Fruit fly (Drosophila melanogaster) whole organism, embryonic: ENCODE results near the gene ATPsynD.

Source experiments
- Adf1 ChIP-seq: fragments of 200-800 bp; sonication (Bioruptor generic); IDR thresholded peaks from 2 replicates; pipeline ENCODE4 v1.3.6; 2022; ENCODE audit warnings: missing biosample characterization, missing genetic modification characterization
- Bdp1 ChIP-seq: fragments of 200-800 bp; sonication (Bioruptor generic); optimal IDR thresholded peaks from 3 replicates; lab custom pipeline; 2016; ENCODE audit warnings: missing biosample characterization, missing genetic modification characterization
- CG11093 ChIP-seq: fragments of 200-800 bp; sonication (Bioruptor generic); IDR thresholded peaks from 3 replicates; pipeline ENCODE4 v1.3.6; 2022; ENCODE audit warnings: missing biosample characterization, missing genetic modification characterization
- CG11560 ChIP-seq: fragments of 200-800 bp; sonication (Bioruptor generic); IDR thresholded peaks from 3 replicates; pipeline ENCODE4 v1.3.6; 2022; ENCODE audit warnings: missing biosample characterization, missing genetic modification characterization
- CG12071 ChIP-seq: fragments of 200-800 bp; sonication (Bioruptor generic); optimal IDR thresholded peaks from 3 replicates; lab custom pipeline; 2018; ENCODE audit warnings: missing biosample characterization, mild to moderate bottlenecking, missing genetic modification characterization
- CG12236 ChIP-seq: fragments of 200-800 bp; sonication (Bioruptor generic); optimal IDR thresholded peaks from 2 replicates; lab custom pipeline; 2016; ENCODE audit warnings: missing biosample characterization, missing genetic modification characterization
- CG12659 ChIP-seq: fragments of 200-800 bp; sonication (Bioruptor generic); optimal IDR thresholded peaks from 3 replicates; lab custom pipeline; 2017; ENCODE audit warnings: mild to moderate bottlenecking, missing biosample characterization, missing genetic modification reagents, missing genetic modification characterization
- CG13624 ChIP-seq: fragments of 200-800 bp; sonication (Bioruptor generic); optimal IDR thresholded peaks from 2 replicates; lab custom pipeline; 2016; ENCODE audit warnings: missing biosample characterization, missing genetic modification characterization
- CG15269 ChIP-seq: fragments of 200-800 bp; sonication (Bioruptor generic); optimal IDR thresholded peaks from 2 replicates; lab custom pipeline; 2018; ENCODE audit warnings: missing biosample characterization, mild to moderate bottlenecking, missing genetic modification characterization, moderate library complexity
- CG16813 ChIP-seq: fragments of 200-800 bp; sonication (Bioruptor generic); IDR thresholded peaks from 3 replicates; pipeline ENCODE4 v1.3.6; 2022; ENCODE audit warnings: missing biosample characterization, missing genetic modification characterization; ENCODE audit not compliant: partially characterized antibody
- CG17328 ChIP-seq: fragments of 200-800 bp; sonication (Bioruptor generic); IDR thresholded peaks from 2 replicates; pipeline ENCODE4 v1.3.6; 2022; ENCODE audit warnings: missing biosample characterization, missing genetic modification characterization
- CG17385 ChIP-seq: fragments of 200-800 bp; sonication (Bioruptor generic); optimal IDR thresholded peaks from 3 replicates; lab custom pipeline; 2018; ENCODE audit warnings: missing biosample characterization, mild to moderate bottlenecking, missing genetic modification characterization
- CG3163 ChIP-seq: fragments of 200-800 bp; sonication (Bioruptor generic); optimal IDR thresholded peaks from 3 replicates; lab custom pipeline; 2016; ENCODE audit warnings: missing biosample characterization, missing genetic modification characterization
- CG32532 ChIP-seq: fragments of 200-800 bp; sonication (Bioruptor generic); IDR thresholded peaks from 2 replicates; pipeline ENCODE4 v1.3.6; 2022; ENCODE audit warnings: missing biosample characterization, missing genetic modification characterization
- CG3847 ChIP-seq: fragments of 200-800 bp; sonication (Bioruptor generic); IDR thresholded peaks from 2 replicates; pipeline ENCODE4 v1.3.6; 2022; ENCODE audit warnings: missing biosample characterization, missing genetic modification characterization
- CG4730 ChIP-seq: fragments of 200-800 bp; sonication (Bioruptor generic); IDR thresholded peaks from 2 replicates; pipeline ENCODE4 v1.3.6; 2022; ENCODE audit warnings: missing biosample characterization, missing genetic modification characterization
- CG6175 ChIP-seq: fragments of 200-800 bp; sonication (Bioruptor generic); IDR thresholded peaks from 3 replicates; pipeline ENCODE4 v1.3.6; 2022; ENCODE audit warnings: missing biosample characterization, missing genetic modification characterization
- CG7928 ChIP-seq: fragments of 200-800 bp; sonication (Bioruptor generic); optimal IDR thresholded peaks from 2 replicates; lab custom pipeline; 2017; ENCODE audit warnings: missing biosample characterization, mild to moderate bottlenecking, missing genetic modification characterization
- CG8359 ChIP-seq: fragments of 200-800 bp; sonication (Bioruptor generic); optimal IDR thresholded peaks from 2 replicates; lab custom pipeline; 2017; ENCODE audit warnings: missing biosample characterization, mild to moderate bottlenecking, missing genetic modification characterization, borderline replicate concordance
- CG9817 ChIP-seq: fragments of 200-800 bp; sonication (Bioruptor generic); optimal IDR thresholded peaks from 2 replicates; lab custom pipeline; 2018; ENCODE audit warnings: missing biosample characterization, mild to moderate bottlenecking, missing genetic modification characterization, moderate library complexity
- CoRest ChIP-seq: fragments of 200-800 bp; sonication (Bioruptor generic); optimal IDR thresholded peaks from 3 replicates; lab custom pipeline; 2018; ENCODE audit warnings: missing biosample characterization, mild to moderate bottlenecking, missing genetic modification characterization, moderate library complexity
- E2f1 ChIP-seq: fragments of 200-800 bp; sonication (Bioruptor generic); IDR thresholded peaks from 2 replicates; pipeline ENCODE4 v1.3.6; 2022; ENCODE audit warnings: missing biosample characterization, missing genetic modification characterization
- Fer1 ChIP-seq: fragments of 200-800 bp; sonication (Bioruptor generic); optimal IDR thresholded peaks from 2 replicates; lab custom pipeline; 2017; ENCODE audit warnings: missing biosample characterization, mild to moderate bottlenecking, missing genetic modification characterization
- HLH4C ChIP-seq: fragments of 200-800 bp; sonication (Bioruptor generic); IDR thresholded peaks from 3 replicates; pipeline ENCODE4 v1.3.6; 2022; ENCODE audit warnings: missing biosample characterization, missing genetic modification characterization; ENCODE audit not compliant: partially characterized antibody
- Hsf ChIP-seq: fragments of 200-800 bp; sonication (Bioruptor generic); optimal IDR thresholded peaks from 3 replicates; lab custom pipeline; 2016; ENCODE audit warnings: missing biosample characterization, missing genetic modification characterization
- Six4 ChIP-seq: fragments of 200-800 bp; sonication (Bioruptor generic); optimal IDR thresholded peaks from 2 replicates; lab custom pipeline; 2016; ENCODE audit warnings: missing biosample characterization, missing genetic modification characterization
- TFAM ChIP-seq: fragments of 200-800 bp; sonication (Bioruptor generic); optimal IDR thresholded peaks from 2 replicates; lab custom pipeline; 2017; ENCODE audit warnings: missing biosample characterization, missing genetic modification characterization, inconsistent platforms
- Taf1 ChIP-seq: fragments of 200-800 bp; sonication (Bioruptor generic); IDR thresholded peaks from 2 replicates; pipeline ENCODE4 v1.3.6; 2022; ENCODE audit warnings: missing biosample characterization, missing genetic modification characterization
- abd-A ChIP-seq: fragments of 200-800 bp; sonication (Bioruptor generic); optimal IDR thresholded peaks from 3 replicates; lab custom pipeline; 2019; ENCODE audit warnings: missing biosample characterization, mild to moderate bottlenecking, missing genetic modification characterization, moderate library complexity
- bowl ChIP-seq: fragments of 200-800 bp; sonication (Bioruptor generic); IDR thresholded peaks from 2 replicates; pipeline ENCODE4 v1.3.6; 2022; ENCODE audit warnings: missing biosample characterization, missing genetic modification characterization
- chinmo ChIP-seq: fragments of 200-800 bp; sonication (Bioruptor generic); IDR thresholded peaks from 4 replicates; pipeline ENCODE4 v1.3.6; 2022; ENCODE audit warnings: missing biosample characterization, missing genetic modification characterization; ENCODE audit not compliant: partially characterized antibody
- crol ChIP-seq: fragments of 200-800 bp; sonication (Bioruptor generic); IDR thresholded peaks from 2 replicates; pipeline ENCODE4 v1.3.6; 2022; ENCODE audit warnings: missing biosample characterization, missing genetic modification characterization
- en ChIP-seq: fragments of 200-800 bp; sonication (Bioruptor generic); optimal IDR thresholded peaks from 2 replicates; lab custom pipeline; 2016; ENCODE audit warnings: missing biosample characterization, missing genetic modification characterization
- gfzf ChIP-seq: fragments of 200-800 bp; sonication (Bioruptor generic); optimal IDR thresholded peaks from 2 replicates; lab custom pipeline; 2016; ENCODE audit warnings: missing biosample characterization, mild to moderate bottlenecking, missing genetic modification characterization, moderate library complexity
- gsb ChIP-seq: fragments of 200-800 bp; sonication (Bioruptor generic); IDR thresholded peaks from 2 replicates; pipeline ENCODE4 v1.3.6; 2022; ENCODE audit warnings: missing biosample characterization, missing genetic modification characterization
- ham ChIP-seq: fragments of 200-800 bp; sonication (Bioruptor generic); IDR thresholded peaks from 2 replicates; pipeline ENCODE4 v1.3.6; 2022; ENCODE audit warnings: missing biosample characterization, missing genetic modification characterization
- insv ChIP-seq, 2 experiments: fragments of 200-800 bp; sonication (Bioruptor generic); optimal IDR thresholded peaks; 3 replicates each; lab custom pipeline; 2016 to 2018; ENCODE audit warnings: missing biosample characterization in 2 of 2, missing genetic modification characterization in 2 of 2
- klu ChIP-seq: fragments of 200-800 bp; sonication (Bioruptor generic); IDR thresholded peaks from 2 replicates; pipeline ENCODE4 v1.3.6; 2022; ENCODE audit warnings: missing biosample characterization, missing genetic modification characterization
- lab ChIP-seq: fragments of 200-800 bp; sonication (Bioruptor generic); optimal IDR thresholded peaks from 3 replicates; lab custom pipeline; 2017; ENCODE audit warnings: missing biosample characterization, missing genetic modification characterization, mild to moderate bottlenecking, moderate library complexity, missing genetic modification reagents
- lola ChIP-seq, 3 experiments: fragments of >200 bp in 2 of 3; fragments of 200-800 bp in 1 of 3; sonication (Bioruptor generic) in 1 of 3; optimal IDR thresholded peaks; 2 replicates each; lab custom pipeline; 2017 to 2019; ENCODE audit warnings: missing biosample characterization in 3 of 3, missing genetic modification characterization in 3 of 3, mild to moderate bottlenecking in 1 of 3, moderate library complexity in 1 of 3
- ranshi ChIP-seq: fragments of 200-800 bp; sonication (Bioruptor generic); IDR thresholded peaks from 2 replicates; pipeline ENCODE4 v1.3.6; 2022; ENCODE audit warnings: missing biosample characterization, missing genetic modification characterization
- schlank ChIP-seq: fragments of 200-800 bp; sonication (Bioruptor generic); optimal IDR thresholded peaks from 2 replicates; lab custom pipeline; 2018; ENCODE audit warnings: missing biosample characterization, mild to moderate bottlenecking, missing genetic modification characterization
- scrt ChIP-seq: fragments of 200-800 bp; sonication (Bioruptor generic); optimal IDR thresholded peaks from 2 replicates; lab custom pipeline; 2018; ENCODE audit warnings: missing biosample characterization, mild to moderate bottlenecking, missing genetic modification characterization, moderate library complexity
- so ChIP-seq: fragments of 200-800 bp; sonication (Bioruptor generic); IDR thresholded peaks from 3 replicates; pipeline ENCODE4 v1.3.6; 2022; ENCODE audit warnings: missing biosample characterization, missing genetic modification characterization
- ssp ChIP-seq: fragments of 200-800 bp; sonication (Bioruptor generic); IDR thresholded peaks from 2 replicates; pipeline ENCODE4 v1.3.6; 2022; ENCODE audit warnings: missing biosample characterization, missing genetic modification characterization
- tin ChIP-seq: fragments of 200-800 bp; sonication (Bioruptor generic); optimal IDR thresholded peaks from 3 replicates; lab custom pipeline; 2016; ENCODE audit warnings: missing biosample characterization, missing genetic modification characterization
- twi ChIP-seq: fragments of 200-800 bp; optimal IDR thresholded peaks from 2 replicates; lab custom pipeline; 2019; ENCODE audit warnings: missing biosample characterization, mild to moderate bottlenecking, missing genetic modification characterization, moderate library complexity
- usp ChIP-seq: fragments of >200 bp; optimal IDR thresholded peaks from 2 replicates; lab custom pipeline; 2017; ENCODE audit warnings: missing biosample characterization, missing genetic modification characterization
- zfh1 ChIP-seq: fragments of 200-800 bp; sonication (Bioruptor generic); IDR thresholded peaks from 3 replicates; pipeline ENCODE4 v1.3.6; 2022; ENCODE audit warnings: missing biosample characterization, missing genetic modification characterization

ATPsynD gene

DNA sequence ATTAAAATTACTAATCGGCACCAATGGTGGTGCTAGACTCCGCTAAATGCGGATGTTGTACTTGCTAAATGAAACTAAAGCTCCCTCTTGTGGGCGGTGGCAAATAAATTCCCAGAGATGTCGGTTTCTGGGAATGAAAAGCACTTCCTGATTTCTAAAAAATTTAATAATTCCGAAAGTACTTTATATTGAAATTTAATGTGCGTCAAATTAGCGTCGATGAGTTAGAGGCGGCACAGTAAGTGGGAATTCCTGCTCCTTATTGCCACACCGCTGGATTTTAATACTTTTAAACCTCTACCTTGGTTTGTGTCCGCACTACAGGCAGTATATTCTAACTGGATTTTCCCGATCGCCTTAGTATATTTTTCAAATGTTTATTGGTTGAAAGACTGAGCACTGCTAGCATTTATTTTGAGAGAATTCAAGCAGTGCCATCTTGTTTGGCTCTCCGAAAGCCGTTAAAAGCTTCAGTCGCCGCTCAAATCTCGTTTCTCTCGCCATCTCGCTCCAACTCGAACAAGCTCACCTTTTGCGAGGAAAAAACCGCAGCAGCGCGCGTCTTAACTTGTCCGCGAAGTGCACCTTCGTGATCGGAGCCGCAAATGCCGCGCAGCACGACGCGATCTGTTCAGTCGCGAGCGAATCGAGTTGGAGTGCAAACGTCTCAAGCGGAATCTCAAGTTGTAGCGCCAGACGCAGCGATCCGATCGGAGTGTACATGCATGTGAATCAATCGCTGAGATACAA is 1.7 kb downstream of the ATPsynD start, which contains the start of gene CG6040:
TSS of gene CG6040 (plus strand) at position 663 of the 750 bp plus-strand sequence.
- TF ChIP-seq Fer1 (peak; percentile 54), ranshi (GFP tag; lab: Robert Waterston, UW) (peak; percentile 52), Six4 (GFP tag; lab: Kevin White, UChicago) (peak; percentile 22), CG13624 (GFP tag; lab: Kevin White, UChicago) (peak; percentile 55), CG11560 (tag; lab: Robert Waterston, UW) (peak; percentile 60; the same call in 2 of the 3 replicates), bowl (GFP tag; lab: Robert Waterston, UW) (peak; percentile 25; the same call in 1 of the 2 replicates), Taf1 (GFP tag; lab: Robert Waterston, UW) (no peak), en (no peak), CG17328 (peak; percentile 34; the same call in 1 of the 2 replicates), ham (GFP tag; lab: Robert Waterston, UW) (no peak), CG11093 (no peak), scrt (GFP tag; lab: Kevin White, UChicago) (peak; percentile 0), CG17385 (peak; percentile 39), CG8359 (GFP tag; lab: Kevin White, UChicago) (peak; percentile 56), CG12236 (peak; percentile 14), crol (no peak), CG6175 (GFP tag; lab: Robert Waterston, UW) (no peak), ssp (GFP tag; lab: Robert Waterston, UW) (peak; percentile 26; the same call in 1 of the 2 replicates), CG12659 (GFP tag; lab: Kevin White, UChicago) (peak; percentile 70), CG12071 (GFP tag; lab: Kevin White, UChicago) (no peak), CG16813 (GFP tag; lab: Robert Waterston, UW) (peak; percentile 26; the same call in 2 of the 3 replicates), CG15269 (tag; lab: Kevin White, UChicago) (peak; percentile 25), lola (GFP tag; optimal IDR thresholded peaks at IDR 0.05; lab: Kevin White, UChicago) (peak in 1 of 3 experiments; percentile 34), usp (GFP tag; lab: Kevin White, UChicago) (no peak), CG3163 (GFP tag; lab: Kevin White, UChicago) (peak; percentile 47), schlank (no peak), Hsf (GFP tag; lab: Kevin White, UChicago) (peak; percentile 66), lab (GFP tag; lab: Kevin White, UChicago) (peak; percentile 48), chinmo (peak; percentile 99), gfzf (GFP tag; lab: Kevin White, UChicago) (peak; percentile 91), TFAM (no peak), zfh1 (GFP tag; lab: Robert Waterston, UW) (peak; percentile 51; the same call in 1 of the 3 replicates), twi (tag; lab: Kevin White, UChicago) (peak; percentile 30), insv (GFP tag; optimal IDR thresholded peaks at IDR 0.05; lab: Kevin White, UChicago) (peak; percentile 80 to 99), CG3847 (GFP tag; lab: Robert Waterston, UW) (peak; percentile 44), CG32532 (GFP tag; lab: Robert Waterston, UW) (peak; percentile 57; the same call in 1 of the 2 replicates), CG9817 (tag; lab: Kevin White, UChicago) (peak; percentile 22), E2f1 (GFP tag; lab: Robert Waterston, UW) (peak; percentile 45), CG4730 (GFP tag; lab: Robert Waterston, UW) (no peak), abd-A (tag; lab: Kevin White, UChicago) (peak; percentile 44), Bdp1 (GFP tag; lab: Kevin White, UChicago) (peak; percentile 64), HLH4C (GFP tag; lab: Robert Waterston, UW) (peak; percentile 50; the same call in 2 of the 3 replicates), tin (peak; percentile 40), CG7928 (GFP tag; lab: Kevin White, UChicago) (peak; percentile 38), CoRest (tag; lab: Kevin White, UChicago) (peak; percentile 67), gsb (GFP tag; lab: Robert Waterston, UW) (no peak), klu (GFP tag; lab: Robert Waterston, UW) (no peak), Adf1 (peak; percentile 32; the same call in 1 of the 2 replicates), so (GFP tag; lab: Robert Waterston, UW) (peak; percentile 39; the same call in 1 of the 3 replicates)
